Worm (Caenorhabditis elegans) whole organism, early embryonic: ENCODE data around the gene vps-29.
A peak's percentile ranks its signal among the peaks of the same experiment; 100 is the strongest.

Source experiments
- B0310.2 ChIP-seq: sonication (generic microtip); optimal IDR thresholded peaks from 2 replicates; lab custom pipeline; 2016; ENCODE audit warnings: mild to moderate bottlenecking, missing genetic modification characterization, missing compliant biosample characterization
- F13C5.2 ChIP-seq: sonication (generic microtip); optimal IDR thresholded peaks from 2 replicates; lab custom pipeline; 2017; ENCODE audit warnings: mild to moderate bottlenecking, missing genetic modification characterization, inconsistent platforms, missing compliant biosample characterization
- aly-1 ChIP-seq: sonication (generic microtip); optimal IDR thresholded peaks from 2 replicates; lab custom pipeline; 2016; ENCODE audit warnings: missing genetic modification characterization, missing compliant biosample characterization
- ama-1 ChIP-seq: fragments of 150-350 bp; optimal IDR thresholded peaks from 2 replicates; lab custom pipeline; 2014
- ceh-13 ChIP-seq: fragments of 200-800 bp; sonication (Bioruptor generic); optimal IDR thresholded peaks from 2 replicates; lab custom pipeline; 2018; ENCODE audit warnings: mild to moderate bottlenecking, missing genetic modification characterization, missing compliant biosample characterization
- ceh-36 ChIP-seq: sonication (generic microtip); optimal IDR thresholded peaks from 2 replicates; lab custom pipeline; 2016; ENCODE audit warnings: missing genetic modification characterization, inconsistent platforms, missing compliant biosample characterization
- ets-7 ChIP-seq: sonication (generic microtip); optimal IDR thresholded peaks from 2 replicates; lab custom pipeline; 2016; ENCODE audit warnings: missing genotype, missing genetic modification characterization, missing compliant biosample characterization
- flt-1 ChIP-seq: fragments of 200-800 bp; sonication (Bioruptor generic); IDR thresholded peaks from 2 replicates; pipeline ENCODE4 v1.3.6; 2022; ENCODE audit warnings: missing genetic modification characterization, missing compliant biosample characterization
- hmbx-1 ChIP-seq: sonication (generic microtip); optimal IDR thresholded peaks from 2 replicates; lab custom pipeline; 2016; ENCODE audit warnings: mild to moderate bottlenecking, missing genetic modification characterization, missing compliant biosample characterization
- hmg-4 ChIP-seq: fragments of 200-800 bp; sonication (Bioruptor generic); optimal IDR thresholded peaks from 2 replicates; lab custom pipeline; 2018; ENCODE audit warnings: mild to moderate bottlenecking, missing genetic modification characterization, missing compliant biosample characterization
- hnd-1 ChIP-seq: sonication (generic microtip); optimal IDR thresholded peaks from 2 replicates; lab custom pipeline; 2016; ENCODE audit warnings: missing genetic modification characterization, missing compliant biosample characterization
- pes-1 ChIP-seq: fragments of 200-800 bp; sonication (Bioruptor generic); IDR thresholded peaks from 2 replicates; pipeline ENCODE4 v1.3.6; 2022; ENCODE audit warnings: missing genetic modification reagents, missing genetic modification characterization, missing compliant biosample characterization
- scrt-1 ChIP-seq: fragments of 200-800 bp; sonication (Bioruptor generic); IDR thresholded peaks from 2 replicates; pipeline ENCODE4 v1.3.6; 2022; ENCODE audit warnings: missing genetic modification characterization, missing compliant biosample characterization
- sea-1 ChIP-seq: fragments of 200-800 bp; sonication (Bioruptor generic); conservative IDR thresholded peaks from 2 replicates; pipeline ENCODE4 v1.3.6; 2022; ENCODE audit warnings: missing genetic modification characterization, missing compliant biosample characterization
- tbx-11 ChIP-seq: fragments of 200-800 bp; sonication (Bioruptor generic); IDR thresholded peaks from 2 replicates; pipeline ENCODE4 v1.3.6; 2022; ENCODE audit warnings: missing genetic modification characterization, missing compliant biosample characterization
- tbx-37 ChIP-seq: fragments of 200-800 bp; sonication (Bioruptor generic); conservative IDR thresholded peaks from 2 replicates; pipeline ENCODE4 v1.3.6; 2022; ENCODE audit warnings: missing genetic modification reagents, missing genetic modification characterization, missing compliant biosample characterization
- tra-4 ChIP-seq: sonication (generic microtip); optimal IDR thresholded peaks from 2 replicates; lab custom pipeline; 2017; ENCODE audit warnings: missing genetic modification characterization, missing compliant biosample characterization

The vps-29 gene

DNA sequence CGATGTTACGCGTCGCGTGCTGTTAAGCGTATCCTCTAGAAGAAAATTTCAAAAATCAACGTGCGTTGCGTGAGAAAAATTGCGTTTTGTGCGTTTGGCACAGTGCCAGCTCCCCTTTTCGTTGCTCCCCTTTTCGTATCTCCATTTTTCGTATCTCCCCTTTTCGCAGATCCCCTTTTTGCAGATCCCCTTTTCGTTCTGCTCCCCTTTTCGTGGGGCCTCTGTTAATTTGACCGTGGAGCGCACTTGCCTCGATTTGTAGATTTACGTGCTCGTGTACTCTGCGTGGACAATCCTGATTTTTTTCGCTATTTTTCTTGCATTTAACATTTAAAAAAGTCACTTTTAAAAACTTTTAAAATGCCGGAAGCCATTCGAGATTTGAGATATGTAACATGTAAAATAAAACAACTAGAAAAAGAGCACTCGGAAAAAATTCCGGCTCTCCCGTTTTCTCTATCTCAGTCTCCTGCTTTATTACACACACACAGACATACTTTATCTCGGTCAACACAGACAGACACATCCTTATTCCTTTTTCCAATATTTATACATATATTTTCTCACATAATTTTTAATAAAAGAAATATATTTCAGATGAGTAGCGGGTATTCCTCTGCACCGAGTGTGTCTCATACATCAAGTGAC is 10.9 kb upstream of the vps-29 start, which contains the start of gene ttll-4:
Gene ttll-4 (plus strand): TSS at position 598 of the 648 bp plus-strand sequence.
- TF ChIP-seq hnd-1 (no peak), tbx-37 (peak; percentile 59), scrt-1 (GFP tag; lab: Robert Waterston, UW) (peak; percentile 72), B0310.2 (tag; lab: Kevin White, UChicago) (no peak), aly-1 (tag; lab: Kevin White, UChicago) (no peak), F13C5.2 (tag; lab: Kevin White, UChicago) (no peak), sea-1 (GFP tag; lab: Robert Waterston, UW) (peak; percentile 79), tbx-11 (GFP tag; lab: Robert Waterston, UW) (peak; percentile 41; the same call in 1 of the 2 replicates), flt-1 (GFP tag; lab: Robert Waterston, UW) (no peak; the same call in 1 of the 2 replicates), ets-7 (no peak), pes-1 (GFP tag; lab: Robert Waterston, UW) (peak; percentile 83)

- TF ChIP-seq pes-1 (GFP tag; lab: Robert Waterston, UW) (0 out of 2 replicates have a peak, but pooled peaks have one; percentile 48), F13C5.2 (tag; lab: Kevin White, UChicago) (no peak)
Observed at ce11 chrIII:10120076-10120831, 7.4 kb upstream of the vps-29 start, which contains the start of the genes gtf-2H3 and ham-3. TSS of gene gtf-2H3 (minus strand) at chrIII:10120148. TSS of gene ham-3 (plus strand) at chrIII:10120781.

ce11 chrIII:10118818-10119217 is 6.0 kb upstream of the vps-29 start, which contains the start of gene ZK1128.3:
TSS of gene ZK1128.3 (minus strand) at chrIII:10118918.
- TF ChIP-seq hmg-4 (GFP tag; lab: Kevin White, UChicago) (no peak), ama-1 (lab: Kevin White, UChicago) (no peak), sea-1 (GFP tag; lab: Robert Waterston, UW) (no peak), ceh-13 (GFP tag; lab: Kevin White, UChicago) (no peak), ets-7 (no peak), hnd-1 (no peak), pes-1 (GFP tag; lab: Robert Waterston, UW) (no peak), tra-4 (tag; lab: Kevin White, UChicago) (no peak), flt-1 (GFP tag; lab: Robert Waterston, UW) (no peak), aly-1 (tag; lab: Kevin White, UChicago) (no peak)

DNA sequence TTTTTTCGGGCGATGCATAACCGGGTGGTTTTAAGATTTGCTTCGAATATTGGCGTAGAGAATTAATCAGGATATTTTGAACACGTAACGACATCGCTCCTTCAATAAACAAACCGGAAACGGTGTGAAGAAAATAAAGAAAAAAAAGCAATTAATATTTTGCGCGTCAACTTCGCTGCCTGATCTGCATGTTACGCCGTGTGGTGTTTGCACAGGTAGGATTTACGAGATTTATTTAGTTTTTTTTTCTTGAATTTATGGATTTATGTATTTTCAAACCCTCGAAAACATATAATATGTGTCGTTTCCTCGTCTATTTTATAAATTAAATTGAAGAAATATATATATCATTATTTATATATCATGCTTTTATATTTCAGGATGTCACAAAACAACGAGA is 1.8 kb upstream of the vps-29 start, which contains the start of the genes ZK1128.1 and mett-10:
Gene ZK1128.1 (minus strand): TSS at position 99 of the 400 bp plus-strand sequence.
Gene mett-10 (plus strand): TSS at position 375 of the 400 bp plus-strand sequence.
- TF ChIP-seq scrt-1 (GFP tag; lab: Robert Waterston, UW) = no peak
- no peak for TF ChIP-seq ets-7
- TF ChIP-seq pes-1 (GFP tag; lab: Robert Waterston, UW) = no peak
- no peak for TF ChIP-seq tra-4 (tag; lab: Kevin White, UChicago)
- no peak for TF ChIP-seq sea-1 (GFP tag; lab: Robert Waterston, UW)
- TF ChIP-seq tbx-11 (GFP tag; lab: Robert Waterston, UW) = no peak

ce11 chrIII:10108995-10109394 is 3.9 kb downstream of the vps-29 start, which contains the start of gene T16H12.9:
TSS of gene T16H12.9 (plus strand) at chrIII:10109295.
- TF ChIP-seq flt-1 (GFP tag; lab: Robert Waterston, UW) (no peak), hmg-4 (GFP tag; lab: Kevin White, UChicago) (no peak)

- TF ChIP-seq ets-7 (no peak), ama-1 (lab: Kevin White, UChicago) (no peak), tbx-11 (GFP tag; lab: Robert Waterston, UW) (no peak), tra-4 (tag; lab: Kevin White, UChicago) (no peak), ceh-36 (tag; lab: Kevin White, UChicago) (no peak), flt-1 (GFP tag; lab: Robert Waterston, UW) (no peak)
Observed at ce11 chrIII:10106390-10106789, 6.5 kb downstream of the vps-29 start, which contains the start of gene srt-55. TSS of gene srt-55 (minus strand) at chrIII:10106490.

DNA sequence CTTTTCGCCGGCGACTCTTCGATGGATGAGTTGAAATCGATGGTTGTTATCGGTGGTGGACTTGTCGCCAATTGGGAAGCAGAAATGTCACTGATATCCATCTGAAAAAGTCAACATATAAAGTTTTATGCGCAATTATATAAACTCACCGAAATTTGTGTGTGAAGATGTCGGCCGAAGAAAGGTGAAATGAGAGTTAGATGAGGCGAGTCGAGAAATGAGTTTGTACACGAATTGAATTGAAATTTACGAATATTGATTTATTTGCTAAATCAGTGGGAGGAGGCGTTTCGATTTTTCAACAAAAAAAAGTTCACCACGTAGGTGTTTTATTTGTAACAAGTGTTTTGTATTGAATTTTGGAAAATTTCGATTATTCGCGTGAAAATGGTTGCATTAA is 11.5 kb downstream of the vps-29 start, which contains the start of gene kel-10:
Gene kel-10 (minus strand): TSS at position 101 of the 400 bp plus-strand sequence.
- TF ChIP-seq hnd-1 (no peak), ceh-36 (tag; lab: Kevin White, UChicago) (no peak), tbx-11 (GFP tag; lab: Robert Waterston, UW) (no peak), ceh-13 (GFP tag; lab: Kevin White, UChicago) (no peak), tra-4 (tag; lab: Kevin White, UChicago) (no peak), ama-1 (lab: Kevin White, UChicago) (no peak), B0310.2 (tag; lab: Kevin White, UChicago) (no peak), scrt-1 (GFP tag; lab: Robert Waterston, UW) (no peak), sea-1 (GFP tag; lab: Robert Waterston, UW) (no peak), flt-1 (GFP tag; lab: Robert Waterston, UW) (no peak), F13C5.2 (tag; lab: Kevin White, UChicago) (no peak), pes-1 (GFP tag; lab: Robert Waterston, UW) (no peak), hmbx-1 (no peak), tbx-37 (no peak), hmg-4 (GFP tag; lab: Kevin White, UChicago) (no peak), aly-1 (tag; lab: Kevin White, UChicago) (no peak)
